Fruit fly (Drosophila melanogaster) whole organism, embryonic: ENCODE results near the gene Rpn9.

Experiments used
- CG14014 ChIP-seq: fragments of 200-800 bp; sonication (Bioruptor generic); IDR thresholded peaks from 2 replicates; pipeline ENCODE4 v1.3.6; 2022; ENCODE audit warnings: missing biosample characterization, missing genetic modification characterization
- CG7271 ChIP-seq: fragments of 200-800 bp; sonication (Bioruptor generic); optimal IDR thresholded peaks from 2 replicates; lab custom pipeline; 2018; ENCODE audit warnings: missing biosample characterization, mild to moderate bottlenecking, missing genetic modification characterization, moderate library complexity
- CG9609 ChIP-seq: fragments of 200-800 bp; sonication (Bioruptor generic); optimal IDR thresholded peaks from 3 replicates; lab custom pipeline; 2016; ENCODE audit warnings: missing biosample characterization, missing genetic modification characterization
- Gug ChIP-seq: fragments of 200-800 bp; sonication (Bioruptor generic); IDR thresholded peaks from 4 replicates; pipeline ENCODE4 v1.3.6; 2022; ENCODE audit warnings: missing biosample characterization, missing genetic modification characterization
- Rx ChIP-seq: fragments of 200-800 bp; sonication (Bioruptor generic); IDR thresholded peaks from 2 replicates; pipeline ENCODE4 v1.3.6; 2022; ENCODE audit warnings: missing biosample characterization, missing genetic modification characterization
- aop ChIP-seq: fragments of 200-800 bp; sonication (Bioruptor generic); IDR thresholded peaks from 2 replicates; pipeline ENCODE4 v1.3.6; 2022; ENCODE audit warnings: missing biosample characterization, missing genetic modification characterization
- bsh ChIP-seq, 2 experiments: fragments of 200-800 bp; sonication (Bioruptor generic); optimal IDR thresholded peaks; 2 replicates each; lab custom pipeline; 2017 to 2018; ENCODE audit warnings: mild to moderate bottlenecking in 2 of 2, missing biosample characterization in 2 of 2, missing genetic modification characterization in 2 of 2, moderate library complexity in 1 of 2
- chif ChIP-seq, 2 experiments: fragments of 200-800 bp; sonication (Bioruptor generic); optimal IDR thresholded peaks; 3 replicates each; lab custom pipeline; 2016; ENCODE audit warnings: missing biosample characterization in 2 of 2, missing genetic modification characterization in 2 of 2
- pan ChIP-seq, 4 experiments: fragments of >200 bp in 3 of 4; fragments of 200-800 bp in 1 of 4; sonication (Bioruptor generic) in 1 of 4; optimal IDR thresholded peaks in 3 of 4; IDR thresholded peaks in 1 of 4; 2 replicates each; pipeline versions ENCODE4 v1.3.6 to Lab custom; 2017 to 2022; ENCODE audit warnings: missing biosample characterization in 2 of 4, missing genetic modification characterization in 2 of 4, mixed read lengths in 1 of 4
- zen ChIP-seq: fragments of 200-800 bp; sonication (Bioruptor generic); optimal IDR thresholded peaks from 3 replicates; lab custom pipeline; 2018; ENCODE audit warnings: missing biosample characterization, mild to moderate bottlenecking, missing genetic modification characterization, moderate library complexity

dm6 chr3R:23722680-23723372 lies 10.4 kb downstream of the Rpn9 start, which contains the start of gene CG10365:
- TF ChIP-seq zen (tag; lab: Kevin White, UChicago) (peak; percentile 61), pan (optimal IDR thresholded peaks at IDR 0.05; lab: Kevin White, UChicago) (no peak), pan (GFP tag; optimal IDR thresholded peaks at IDR 0.05 in 1 of 2, IDR thresholded peaks at IDR 0.05 in 1 of 2) (peak in 1 of 2 experiments; percentile 93), CG9609 (GFP tag; lab: Kevin White, UChicago) (no peak), CG7271 (no peak), aop (GFP tag; lab: Robert Waterston, UW) (no peak), Gug (no peak), Rx (GFP tag; lab: Robert Waterston, UW) (no peak), chif (GFP tag; optimal IDR thresholded peaks at IDR 0.05; lab: Kevin White, UChicago) (peak in 1 of 2 experiments; percentile 14), CG14014 (GFP tag; lab: Robert Waterston, UW) (peak; percentile 92), bsh (GFP tag; optimal IDR thresholded peaks at IDR 0.05; lab: Kevin White, UChicago) (peak; percentile 16 to 77)
